Worm (Caenorhabditis elegans) whole organism, L3 larva: ENCODE data around the gene D1022.2.

Source experiments
- ceh-16 ChIP-seq: sonication (generic microtip); optimal IDR thresholded peaks from 2 replicates; lab custom pipeline; 2017; ENCODE audit warnings: missing biosample characterization, missing genetic modification characterization
- ceh-28 ChIP-seq: fragments of 150-350 bp; optimal IDR thresholded peaks from 2 replicates; lab custom pipeline; 2014; ENCODE audit warnings: missing biosample characterization, missing genetic modification reagents, missing genetic modification characterization
- ceh-82 ChIP-seq: fragments of 150-350 bp; optimal IDR thresholded peaks from 2 replicates; lab custom pipeline; 2014; ENCODE audit warnings: missing biosample characterization, missing genetic modification characterization
- ceh-9 ChIP-seq: sonication (generic microtip); optimal IDR thresholded peaks from 2 replicates; lab custom pipeline; 2018; ENCODE audit warnings: missing biosample characterization, missing genetic modification characterization
- egl-27 ChIP-seq: sonication (generic microtip); optimal IDR thresholded peaks from 4 replicates; lab custom pipeline; 2017; ENCODE audit warnings: missing biosample characterization, missing genetic modification reagents, missing genetic modification characterization
- egl-5 ChIP-seq: fragments of 150-350 bp; optimal IDR thresholded peaks from 2 replicates; lab custom pipeline; 2017; ENCODE audit warnings: missing biosample characterization, missing genetic modification reagents, missing genetic modification characterization, inconsistent platforms
- elt-3 ChIP-seq, 3 experiments: fragments of 150-350 bp in 1 of 3; sonication (generic microtip) in 2 of 3; optimal IDR thresholded peaks; 2 replicates in 2 of 3; 4 replicates in 1 of 3; lab custom pipeline; 2014 to 2017; ENCODE audit warnings: missing biosample characterization in 3 of 3, missing genetic modification characterization in 3 of 3
- fkh-10 ChIP-seq: sonication (generic microtip); optimal IDR thresholded peaks from 2 replicates; lab custom pipeline; 2017; ENCODE audit warnings: missing biosample characterization, missing genetic modification reagents, missing genetic modification characterization
- fkh-2 ChIP-seq: fragments of 150-350 bp; optimal IDR thresholded peaks from 2 replicates; lab custom pipeline; 2014; ENCODE audit warnings: missing biosample characterization, missing genetic modification reagents, missing genetic modification characterization
- fos-1 ChIP-seq: fragments of 150-350 bp; optimal IDR thresholded peaks from 2 replicates; lab custom pipeline; 2014; ENCODE audit warnings: missing biosample characterization, missing genetic modification characterization
- hmg-11 ChIP-seq: sonication (generic microtip); optimal IDR thresholded peaks from 2 replicates; lab custom pipeline; 2016; ENCODE audit warnings: missing genetic modification characterization, missing compliant biosample characterization
- lin-15B ChIP-seq: fragments of 150-350 bp; optimal IDR thresholded peaks from 2 replicates; lab custom pipeline; 2014; ENCODE audit warnings: missing biosample characterization, missing genetic modification characterization
- lsy-12 ChIP-seq: sonication (generic microtip); optimal IDR thresholded peaks from 2 replicates; lab custom pipeline; 2016; ENCODE audit warnings: mild to moderate bottlenecking, missing genetic modification characterization, missing compliant biosample characterization
- mml-1 ChIP-seq: fragments of 150-350 bp; sonication (generic microtip); optimal IDR thresholded peaks from 3 replicates; lab custom pipeline; 2014; ENCODE audit warnings: missing biosample characterization, missing genetic modification characterization
- nhr-11 ChIP-seq: fragments of 150-350 bp; optimal IDR thresholded peaks from 2 replicates; lab custom pipeline; 2014; ENCODE audit warnings: missing biosample characterization, missing genetic modification characterization
- nhr-12 ChIP-seq: fragments of 150-350 bp; optimal IDR thresholded peaks from 2 replicates; lab custom pipeline; 2014; ENCODE audit warnings: missing biosample characterization, missing genetic modification characterization
- nhr-28 ChIP-seq: fragments of 150-350 bp; optimal IDR thresholded peaks from 2 replicates; lab custom pipeline; 2014; ENCODE audit warnings: missing biosample characterization, missing genetic modification characterization
- nhr-76 ChIP-seq: fragments of 150-350 bp; sonication (generic microtip); optimal IDR thresholded peaks from 5 replicates; lab custom pipeline; 2014; ENCODE audit warnings: missing biosample characterization, missing genetic modification characterization
- pha-4 ChIP-seq: fragments of 150-350 bp; optimal IDR thresholded peaks from 2 replicates; lab custom pipeline; 2014; ENCODE audit warnings: missing biosample characterization, missing genetic modification reagents, missing genetic modification characterization
- pqm-1 ChIP-seq: fragments of 150-350 bp; optimal IDR thresholded peaks from 2 replicates; lab custom pipeline; 2017; ENCODE audit warnings: missing biosample characterization, missing genetic modification characterization, inconsistent platforms
- sea-2 ChIP-seq: fragments of 150-350 bp; sonication (generic microtip); optimal IDR thresholded peaks from 4 replicates; lab custom pipeline; 2014; ENCODE audit warnings: missing biosample characterization, missing genetic modification reagents, missing genetic modification characterization
- skn-1 ChIP-seq: fragments of 150-350 bp; optimal IDR thresholded peaks from 2 replicates; lab custom pipeline; 2014; ENCODE audit warnings: missing biosample characterization, missing genetic modification characterization
- snpc-4 ChIP-seq: fragments of 150-350 bp; optimal IDR thresholded peaks from 2 replicates; lab custom pipeline; 2014; ENCODE audit warnings: missing biosample characterization, missing genetic modification characterization
- tbx-2 ChIP-seq: sonication (generic microtip); optimal IDR thresholded peaks from 2 replicates; lab custom pipeline; 2016; ENCODE audit warnings: mild to moderate bottlenecking, missing genetic modification characterization, missing compliant biosample characterization
- zag-1 ChIP-seq: fragments of 150-350 bp; optimal IDR thresholded peaks from 2 replicates; lab custom pipeline; 2014; ENCODE audit warnings: missing biosample characterization, missing genetic modification characterization
- ztf-11 ChIP-seq: fragments of 150-350 bp; optimal IDR thresholded peaks from 2 replicates; lab custom pipeline; 2014; ENCODE audit warnings: missing biosample characterization, missing genetic modification characterization

Gene D1022.2

ce11 chrII:7499390-7499789 is 40.1 kb downstream of the D1022.2 start, which contains the start of gene srab-14:
srab-14 (minus strand) TSS chrII:7499490.
- no peak for TF ChIP-seq ztf-11
- TF ChIP-seq egl-5 (tag; lab: Kevin White, UChicago): no peak
- TF ChIP-seq zag-1 (tag; lab: Kevin White, UChicago): no peak
- TF ChIP-seq snpc-4 (tag; lab: Kevin White, UChicago): no peak
- no peak for TF ChIP-seq pha-4 (tag; lab: Kevin White, UChicago)
- no peak for TF ChIP-seq nhr-12 (tag; lab: Kevin White, UChicago)
- TF ChIP-seq fkh-10: no peak
- no peak for TF ChIP-seq lsy-12 (tag; lab: Kevin White, UChicago)
- no peak for TF ChIP-seq ceh-82 (tag; lab: Kevin White, UChicago)
- TF ChIP-seq fkh-2 (tag; lab: Kevin White, UChicago): no peak
- no peak for TF ChIP-seq ceh-28 (tag; lab: Kevin White, UChicago)
- TF ChIP-seq nhr-76 (tag; lab: Kevin White, UChicago): no peak
- TF ChIP-seq sea-2 (GFP tag; lab: Kevin White, UChicago): no peak
- no peak for TF ChIP-seq hmg-11 (tag; lab: Kevin White, UChicago)
- no peak for TF ChIP-seq ceh-16
- no peak for TF ChIP-seq ceh-9 (tag; lab: Kevin White, UChicago)
- no peak for TF ChIP-seq nhr-28
- no peak for TF ChIP-seq mml-1
- no peak for TF ChIP-seq lin-15B (tag; lab: Kevin White, UChicago)

- TF ChIP-seq nhr-28 (no peak), skn-1 (tag; lab: Kevin White, UChicago) (no peak), egl-27 (tag; lab: Kevin White, UChicago) (no peak), pqm-1 (tag; lab: Kevin White, UChicago) (no peak), snpc-4 (tag; lab: Kevin White, UChicago) (no peak), mml-1 (no peak), fkh-10 (no peak), elt-3 (tag; optimal IDR thresholded peaks at IDR 0.05; lab: Kevin White, UChicago) (no peak), egl-5 (tag; lab: Kevin White, UChicago) (no peak), fos-1 (tag; lab: Kevin White, UChicago) (no peak), ceh-82 (tag; lab: Kevin White, UChicago) (no peak), ceh-28 (tag; lab: Kevin White, UChicago) (no peak), nhr-11 (no peak), tbx-2 (no peak)
These were observed 45.7 kb downstream of the D1022.2 start, which contains the start of gene C28F5.1 for ce11 chrII:7505005-7505404. C28F5.1 (plus strand) TSS chrII:7505305.
